Worm (Caenorhabditis elegans) whole organism, L4/young adult: Measurements from ENCODE around the gene spp-11.

Experiments
- dao-5 ChIP-seq: sonication (generic microtip); optimal IDR thresholded peaks from 2 replicates; lab custom pipeline; 2016; ENCODE audit warnings: missing genotype, missing genetic modification characterization, moderate library complexity, missing compliant biosample characterization
- him-1 ChIP-seq: sonication (generic microtip); optimal IDR thresholded peaks from 2 replicates; lab custom pipeline; 2016; ENCODE audit warnings: missing genotype, missing genetic modification reagents, missing genetic modification characterization, missing compliant biosample characterization

- no peak for TF ChIP-seq him-1 (tag; lab: Kevin White, UChicago)
- no peak for TF ChIP-seq dao-5 (tag; lab: Kevin White, UChicago)
These were observed 1.9 kb upstream of the spp-11 start for ce11 chrII:6409098-6409497.
